Fruit fly (Drosophila melanogaster) whole organism: ENCODE data around the gene CG14315.

ENCODE experiments used
- Dll ChIP-seq: fragments of >200 bp; optimal IDR thresholded peaks from 2 replicates; lab custom pipeline; 2017
- psq ChIP-seq: fragments of >200 bp; optimal IDR thresholded peaks from 2 replicates; lab custom pipeline; 2017
- usp ChIP-seq: fragments of >200 bp; optimal IDR thresholded peaks from 2 replicates; lab custom pipeline; 2017; ENCODE audit warnings: missing biosample characterization, missing genetic modification characterization, mixed read lengths

dm6 chr3R:18160165-18160814 is 1.8 kb downstream of the CG14315 start:
- TF ChIP-seq usp, result no peak
- TF ChIP-seq Dll, result no peak
- no peak for TF ChIP-seq psq
